Worm (Caenorhabditis elegans) whole organism, young adult: ENCODE measurements around the gene C31G12.3.

Source experiments
- K11D2.4 ChIP-seq: fragments of 200-800 bp; sonication (Bioruptor generic); IDR thresholded peaks from 2 replicates; pipeline ENCODE4 v1.3.6; 2022; ENCODE audit warnings: missing genetic modification reagents, missing genetic modification characterization, missing compliant biosample characterization
- lin-35 ChIP-seq, 3 experiments: fragments of 150-350 bp in 2 of 3; sonication (generic microtip) in 1 of 3; optimal IDR thresholded peaks; 2 replicates each; lab custom pipeline; 2014 to 2018; ENCODE audit warnings: missing biosample characterization in 3 of 3, missing genetic modification characterization in 3 of 3, missing genetic modification reagents in 3 of 3
- madf-3 ChIP-seq: fragments of 200-800 bp; sonication (Bioruptor generic); IDR thresholded peaks from 2 replicates; pipeline ENCODE4 v1.3.6; 2022; ENCODE audit warnings: missing genetic modification reagents, missing genetic modification characterization, missing compliant biosample characterization
- madf-8 ChIP-seq: fragments of 200-800 bp; sonication (Bioruptor generic); conservative IDR thresholded peaks from 2 replicates; pipeline ENCODE4 v1.3.6; 2022; ENCODE audit warnings: missing genetic modification reagents, missing genetic modification characterization, missing compliant biosample characterization
- mxl-1 ChIP-seq: sonication (generic microtip); optimal IDR thresholded peaks from 2 replicates; lab custom pipeline; 2016; ENCODE audit warnings: missing genetic modification characterization, missing compliant biosample characterization
- rec-8 ChIP-seq, 2 experiments: sonication (generic microtip); optimal IDR thresholded peaks; 2 replicates each; lab custom pipeline; 2016; ENCODE audit warnings: mild to moderate bottlenecking in 2 of 2, missing genetic modification characterization in 2 of 2, missing genetic modification reagents in 2 of 2, missing genotype in 2 of 2, missing biosample characterization in 1 of 2, missing compliant biosample characterization in 1 of 2, moderate library complexity in 1 of 2
- sea-2 ChIP-seq: fragments of 200-800 bp; sonication (Bioruptor generic); IDR thresholded peaks from 2 replicates; pipeline ENCODE4 v1.3.6; 2022; ENCODE audit warnings: missing genetic modification characterization, missing compliant biosample characterization
- zim-3 ChIP-seq: sonication (generic microtip); optimal IDR thresholded peaks from 2 replicates; lab custom pipeline; 2017; ENCODE audit warnings: mild to moderate bottlenecking, missing genetic modification characterization, moderate library complexity, missing compliant biosample characterization

DNA sequence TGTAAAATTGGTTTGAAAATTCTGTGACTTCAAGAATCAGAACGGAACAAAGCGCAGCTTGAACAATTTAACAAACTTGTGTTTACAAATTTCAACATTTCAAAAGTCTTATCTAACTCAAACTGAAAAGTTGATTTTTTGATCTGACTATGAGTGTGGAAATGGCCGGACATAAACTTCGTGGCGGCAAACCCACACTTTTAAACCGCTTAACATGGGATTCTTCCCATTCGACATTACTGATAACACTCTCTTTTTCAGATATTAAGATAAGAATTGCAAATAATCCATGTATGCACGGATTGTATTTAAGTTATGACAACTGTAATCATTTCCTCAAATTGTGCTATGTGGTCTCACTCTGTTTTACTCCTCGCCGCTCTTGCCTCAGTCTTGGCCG, 6.1 kb downstream of the C31G12.3 start, which contains the start of gene clec-42:
- TF ChIP-seq K11D2.4 (GFP tag; lab: Robert Waterston, UW), result no peak
- TF ChIP-seq madf-8, result no peak
- no peak for TF ChIP-seq sea-2 (GFP tag; lab: Robert Waterston, UW)
- TF ChIP-seq rec-8 (tag; optimal IDR thresholded peaks at IDR 0.05; lab: Kevin White, UChicago), result no peak
- no peak for TF ChIP-seq madf-3 (GFP tag; lab: Robert Waterston, UW)
- TF ChIP-seq mxl-1 (tag; lab: Kevin White, UChicago), result no peak
- TF ChIP-seq lin-35 (GFP tag; optimal IDR thresholded peaks at IDR 0.05; lab: Kevin White, UChicago), result no peak
- no peak for TF ChIP-seq zim-3
